Fruit fly (Drosophila melanogaster): ENCODE results near the gene GATAd.

GATAd gene

DNA sequence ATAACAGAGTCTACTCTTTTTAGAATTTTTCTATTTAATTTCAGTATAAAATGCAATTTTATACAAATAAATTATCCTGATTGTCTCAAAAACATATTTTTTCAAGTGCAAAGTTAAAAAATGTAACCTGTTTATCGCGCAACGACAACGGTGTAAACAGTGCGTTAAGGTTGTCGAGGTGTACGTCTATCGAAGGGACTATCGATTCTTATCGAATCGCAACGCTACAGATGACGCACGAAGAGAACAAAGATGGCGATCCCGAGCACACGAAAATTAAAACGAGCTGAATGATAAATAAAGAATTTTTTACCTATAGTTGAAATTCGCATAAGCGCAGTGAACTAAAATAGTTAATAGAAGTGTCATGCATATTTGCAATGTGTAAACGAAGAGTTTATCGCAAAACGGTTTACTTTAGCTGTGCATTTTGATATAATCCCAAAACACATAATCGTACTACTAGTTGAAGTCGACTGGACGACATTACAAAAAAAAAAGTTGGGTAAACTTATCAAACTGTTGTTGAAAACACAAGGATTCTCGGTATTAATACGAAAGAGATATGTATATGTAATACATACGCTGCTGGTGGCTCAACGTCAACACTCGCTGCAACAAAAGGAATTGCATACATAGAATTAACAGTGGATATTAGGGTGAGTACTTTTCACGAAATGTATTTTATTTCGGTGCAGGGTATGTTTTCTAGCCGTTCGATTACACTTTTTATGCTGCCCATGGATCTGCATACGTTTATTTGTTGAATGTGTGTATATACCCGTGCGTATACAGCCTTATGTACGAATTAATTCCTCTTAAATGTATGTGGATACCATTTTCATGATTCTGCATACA, 54.6 kb downstream of the GATAd start, which contains the start of gene da (continued):
- TF ChIP-seq zen2 (GFP tag; IDR thresholded peaks at IDR 0.05; ENCODE audit: partially characterized antibody) (no peak), CG7786 (GFP tag; optimal IDR thresholded peaks at IDR 0.05) (peak; percentile 55), Myb (GFP tag; optimal IDR thresholded peaks at IDR 0.05) (peak; percentile 29), HLH54F (GFP tag; optimal IDR thresholded peaks at IDR 0.05) (peak; percentile 65), CG17568 (GFP tag; optimal IDR thresholded peaks at IDR 0.05) (peak; percentile 24), CG10431 (GFP tag; optimal IDR thresholded peaks at IDR 0.05) (peak; percentile 4), Kr (GFP tag; optimal IDR thresholded peaks at IDR 0.05) (no peak), Sry-δ (GFP tag; optimal IDR thresholded peaks at IDR 0.05) (peak; percentile 71), HmgD (GFP tag; optimal IDR thresholded peaks at IDR 0.05) (peak; percentile 53), sug (tag; optimal IDR thresholded peaks at IDR 0.05) (peak; percentile 75), CG10979 (tag; optimal IDR thresholded peaks at IDR 0.05) (peak; percentile 35), slbo (GFP tag; IDR thresholded peaks at IDR 0.05) (peak; percentile 74), ind (GFP tag; optimal IDR thresholded peaks at IDR 0.05) (peak; percentile 51), Eip74EF (GFP tag; optimal IDR thresholded peaks at IDR 0.05) (peak in 1 of 2 experiments; percentile 70), ara (GFP tag; IDR thresholded peaks at IDR 0.05) (no peak), CG1602 (GFP tag; optimal IDR thresholded peaks at IDR 0.05) (peak; percentile 36), tgo (GFP tag; IDR thresholded peaks at IDR 0.05) (peak; percentile 57; the same call in 1 of the 3 replicates), HmgZ (tag; optimal IDR thresholded peaks at IDR 0.05) (peak; percentile 41), Rfx (GFP tag; IDR thresholded peaks at IDR 0.05) (peak; percentile 75), hkb (optimal IDR thresholded peaks at IDR 0.05) (no peak), hkb (GFP tag; IDR thresholded peaks at IDR 0.05) (peak; percentile 54), gce (GFP tag; IDR thresholded peaks at IDR 0.05) (no peak; the same call in 2 of the 3 replicates), CG16863 (GFP tag; optimal IDR thresholded peaks at IDR 0.05) (peak; percentile 57), nau (GFP tag; optimal IDR thresholded peaks at IDR 0.05) (no peak), CG10959 (GFP tag; IDR thresholded peaks at IDR 0.05) (no peak), CG9932 (GFP tag; IDR thresholded peaks at IDR 0.05) (peak; percentile 75; the same call in 1 of the 2 replicates), ab (GFP tag; optimal IDR thresholded peaks at IDR 0.05) (no peak), sisA (GFP tag; IDR thresholded peaks at IDR 0.05) (no peak; the same call in 1 of the 2 replicates), B-H2 (GFP tag; optimal IDR thresholded peaks at IDR 0.05) (peak; percentile 54), CG7963 (GFP tag; IDR thresholded peaks at IDR 0.05; ENCODE audit: partially characterized antibody) (peak; percentile 44; the same call in 1 of the 3 replicates), CG12659 (GFP tag; optimal IDR thresholded peaks at IDR 0.05) (peak; percentile 91), fd64A (GFP tag; optimal IDR thresholded peaks at IDR 0.05) (no peak), Oli (tag; optimal IDR thresholded peaks at IDR 0.05) (no peak), btn (GFP tag; optimal IDR thresholded peaks at IDR 0.05) (no peak), Mes4 (GFP tag; optimal IDR thresholded peaks at IDR 0.05) (peak; percentile 30), CG1529 (GFP tag; optimal IDR thresholded peaks at IDR 0.05) (no peak), CG12299 (tag; optimal IDR thresholded peaks at IDR 0.05) (no peak), Antp (GFP tag; optimal IDR thresholded peaks at IDR 0.05) (peak; percentile 57), CG10565 (GFP tag; optimal IDR thresholded peaks at IDR 0.05) (no peak), CG12236 (GFP tag; optimal IDR thresholded peaks at IDR 0.05) (peak; percentile 48), CG7271 (tag; optimal IDR thresholded peaks at IDR 0.05) (peak; percentile 3), CG8359 (GFP tag; optimal IDR thresholded peaks at IDR 0.05; ENCODE audit: borderline replicate concordance) (no peak), CG2712 (tag; optimal IDR thresholded peaks at IDR 0.05) (peak; percentile 71), lilli (GFP tag; optimal IDR thresholded peaks at IDR 0.05) (peak; percentile 70), CG9609 (GFP tag; optimal IDR thresholded peaks at IDR 0.05) (peak; percentile 56), BEAF-32 (GFP tag; optimal IDR thresholded peaks at IDR 0.05) (peak; percentile 69), MESR4 (GFP tag; optimal IDR thresholded peaks at IDR 0.05) (peak; percentile 91), CG13624 (GFP tag; optimal IDR thresholded peaks at IDR 0.05) (peak; percentile 63), CG4424 (GFP tag; optimal IDR thresholded peaks at IDR 0.05) (peak; percentile 55)

Data from whole organism, embryonic.